Fruit fly (Drosophila melanogaster) ovary, adult (tissue): Measurements from ENCODE around the gene Oatp74D.

Experiments used
- CG17801 ChIP-seq: fragments of 200-800 bp; optimal IDR thresholded peaks from 2 replicates; lab custom pipeline; 2019; ENCODE audit warnings: missing biosample characterization, mild to moderate bottlenecking, missing genetic modification characterization, moderate library complexity; ENCODE audit not compliant: partially characterized antibody

Oatp74D gene

DNA sequence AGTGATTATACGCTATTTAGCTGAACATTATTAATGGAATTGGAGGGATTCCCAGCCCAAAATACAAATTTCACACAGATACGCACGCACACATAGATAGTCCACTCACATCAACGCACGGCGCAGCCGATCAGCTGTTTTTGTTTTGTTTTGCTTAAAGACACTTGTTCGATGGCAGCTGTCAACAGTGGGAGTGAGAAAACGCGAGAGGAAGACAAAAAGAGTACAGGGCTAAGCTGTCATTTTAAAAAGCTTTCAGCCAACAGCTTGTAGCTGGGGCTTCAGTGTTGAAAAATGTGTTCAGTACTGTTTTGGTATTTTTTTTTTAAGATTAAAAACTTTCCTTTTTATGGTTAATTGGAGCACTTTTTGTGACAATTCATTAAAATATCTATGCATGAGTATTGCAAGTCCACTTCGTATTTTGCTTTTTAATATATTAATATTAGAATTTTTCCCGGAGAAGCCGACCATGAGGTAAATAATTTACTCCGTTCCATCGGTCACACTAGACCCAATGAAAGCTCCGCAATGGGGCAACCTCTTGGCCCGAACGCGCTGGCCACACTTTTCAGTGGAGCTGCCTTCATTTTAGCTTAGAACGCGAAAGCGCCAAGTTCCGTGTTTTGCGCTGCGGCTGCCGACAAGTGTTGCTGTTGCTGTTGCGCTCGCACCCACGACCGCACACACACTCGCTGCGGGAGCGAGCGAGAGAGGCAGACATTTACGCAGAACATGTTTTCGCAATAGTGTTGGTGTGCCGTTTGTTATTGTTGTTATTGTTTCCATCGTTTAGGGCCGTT lies 46.2 kb downstream of the Oatp74D start:
- peak; percentile 72 for TF ChIP-seq CG17801 (GFP tag; lab: Kevin White, UChicago)

DNA sequence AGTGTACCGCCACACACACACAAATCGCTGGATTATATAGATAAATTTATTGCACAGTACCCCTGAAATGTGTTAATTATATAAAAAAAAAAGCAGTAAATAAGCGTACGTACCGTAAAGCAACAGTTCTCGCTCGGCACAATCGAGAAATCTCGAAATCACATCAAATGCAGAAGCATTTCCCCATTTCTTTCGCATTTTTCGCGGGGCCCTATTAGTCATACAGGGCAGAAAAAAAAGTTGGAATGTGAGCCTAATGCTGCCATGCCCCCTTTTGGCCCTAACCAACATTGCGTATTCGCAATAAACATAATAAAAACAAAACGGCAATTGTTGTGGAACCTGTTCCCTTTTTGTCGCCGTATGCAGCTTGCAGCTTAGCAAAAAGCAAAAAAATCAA lies 46.8 kb downstream of the Oatp74D start:
- TF ChIP-seq CG17801 (GFP tag; lab: Kevin White, UChicago) = no peak

DNA sequence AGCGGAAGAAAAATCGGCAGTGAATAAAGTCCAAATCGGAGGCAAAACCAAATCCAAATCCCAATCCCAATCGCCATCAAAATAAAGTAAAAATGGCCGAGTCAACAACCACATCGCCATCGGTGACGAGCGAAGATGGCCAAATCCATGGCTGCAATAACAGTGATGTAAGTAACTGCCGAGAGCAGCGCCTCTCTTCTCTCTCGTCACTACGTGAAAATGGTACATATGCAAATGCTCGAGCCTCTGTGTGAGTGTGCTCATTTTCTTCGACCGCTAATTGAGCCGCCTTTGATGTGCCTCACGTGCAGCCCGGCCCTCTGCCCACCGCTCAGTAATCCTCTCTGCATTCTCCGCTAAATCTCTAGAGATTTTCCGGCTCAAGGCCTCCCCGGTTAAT lies 47.5 kb downstream of the Oatp74D start:
- no peak for TF ChIP-seq CG17801 (GFP tag; lab: Kevin White, UChicago)

DNA sequence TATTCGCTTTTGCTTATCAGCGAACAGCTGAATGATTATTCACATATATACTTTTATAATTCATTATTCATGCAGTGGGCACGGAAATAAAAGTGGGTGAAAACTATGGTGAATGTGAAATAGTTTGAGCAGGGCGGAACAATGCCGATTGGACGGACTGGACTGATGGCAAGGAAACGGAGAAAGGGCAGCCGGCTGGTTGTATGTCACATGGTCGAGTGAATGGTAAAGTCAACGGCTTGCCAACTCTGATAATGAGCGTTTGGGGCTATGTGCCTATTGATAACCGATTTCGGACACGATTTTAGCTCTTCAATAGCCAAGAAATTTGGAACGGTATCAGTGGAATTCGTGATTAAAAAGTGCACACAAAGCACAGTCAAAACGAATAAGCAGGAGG lies 48.9 kb downstream of the Oatp74D start:
- no peak for TF ChIP-seq CG17801 (GFP tag; lab: Kevin White, UChicago)

DNA sequence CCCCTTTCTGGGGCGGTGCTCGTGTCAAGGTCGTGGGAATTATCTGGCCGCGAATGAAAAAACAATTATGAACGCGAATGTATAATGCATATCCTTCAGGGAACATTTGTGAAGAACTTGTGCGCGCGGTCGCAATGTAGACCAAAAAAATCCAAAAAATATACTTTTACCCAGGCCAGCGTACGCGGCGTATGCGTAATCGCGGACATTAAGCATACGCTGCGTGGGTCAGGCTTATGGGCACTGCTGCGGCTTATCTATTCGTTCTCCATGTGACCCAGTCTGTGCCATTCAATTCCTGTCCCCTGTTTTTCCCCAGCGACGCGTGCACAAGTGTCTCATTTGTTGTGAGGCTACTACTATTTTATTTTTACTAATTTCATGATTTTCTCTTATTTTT lies 51.3 kb downstream of the Oatp74D start:
- TF ChIP-seq CG17801 (GFP tag; lab: Kevin White, UChicago) = no peak

DNA sequence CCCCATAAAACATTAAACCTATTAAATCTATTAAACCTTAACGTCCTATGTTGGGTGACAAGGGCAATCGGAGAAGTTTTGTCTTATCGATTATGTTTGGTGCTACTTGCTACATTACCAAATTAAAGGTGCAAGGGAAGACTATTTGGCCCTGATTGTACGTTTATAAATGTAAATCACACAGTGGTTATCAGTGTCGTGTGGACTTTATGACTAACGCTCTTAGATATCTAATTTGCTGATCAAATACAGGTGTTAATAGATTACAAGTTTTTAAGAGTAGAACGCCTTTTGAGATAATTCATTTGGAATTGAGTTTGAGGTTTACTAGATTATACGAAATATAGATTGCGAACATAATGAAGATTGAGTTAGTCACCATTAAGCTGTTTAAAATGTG lies 52.0 kb downstream of the Oatp74D start:
- no peak for TF ChIP-seq CG17801 (GFP tag; lab: Kevin White, UChicago)

DNA sequence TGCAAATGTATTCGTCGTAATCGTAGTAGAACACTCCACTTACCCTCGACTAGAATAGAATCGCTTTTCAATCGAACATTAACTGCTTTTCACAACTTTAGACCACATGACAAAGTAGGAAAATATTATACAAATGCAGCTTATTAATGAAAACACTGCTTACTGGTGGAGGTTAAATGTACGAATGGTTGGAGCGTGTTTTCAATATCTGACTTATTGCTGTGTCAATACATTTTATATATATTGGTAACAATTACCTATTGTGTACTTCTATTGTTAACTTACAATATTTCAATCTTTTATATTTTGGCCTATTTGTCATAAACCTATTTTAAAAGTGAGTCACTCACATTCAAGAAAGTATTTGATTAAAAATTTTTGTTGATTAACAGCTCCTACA lies 53.1 kb downstream of the Oatp74D start:
- TF ChIP-seq CG17801 (GFP tag; lab: Kevin White, UChicago) = no peak

DNA sequence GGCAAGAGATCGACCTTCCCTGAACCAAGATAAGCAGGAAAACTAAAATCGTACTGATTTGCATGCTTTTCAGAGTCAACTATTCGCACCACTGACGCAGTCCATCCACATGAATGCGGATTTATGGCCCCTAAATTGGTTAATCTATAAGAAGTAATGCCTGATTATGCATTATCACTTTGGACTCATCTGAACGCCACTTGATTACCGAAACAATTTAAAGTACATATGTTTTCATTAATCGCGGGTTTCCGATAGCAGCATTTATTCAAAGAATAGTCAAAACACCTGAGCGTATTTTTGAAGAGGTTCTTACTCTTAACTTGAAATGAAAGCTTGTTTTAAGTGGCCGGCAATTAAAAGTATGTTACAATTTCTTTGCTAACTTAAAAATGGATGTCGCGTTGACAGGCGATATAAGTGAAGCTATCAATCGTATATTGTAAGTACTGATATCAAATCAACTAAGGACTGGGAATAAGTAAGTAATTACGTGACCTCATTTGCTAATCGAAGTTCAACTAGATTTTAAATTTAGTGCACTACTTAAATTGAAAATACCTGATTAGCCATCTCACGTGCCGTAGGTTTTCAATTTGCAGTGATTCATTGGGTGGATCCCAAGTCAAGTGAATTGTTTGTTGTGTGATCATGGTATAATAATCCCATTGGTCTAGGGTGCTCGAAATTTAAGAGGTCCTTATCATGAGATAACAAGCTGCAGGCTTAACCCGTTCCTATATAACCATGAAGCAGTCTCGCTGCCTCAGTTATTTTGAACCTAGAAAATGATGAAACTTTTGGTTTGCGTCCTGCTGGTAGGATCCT lies 62.3 kb downstream of the Oatp74D start, which contains the start of the genes Jon74E and CG7542:
Jon74E (minus strand) TSS at position 79 of the 828 bp plus-strand sequence.
CG7542 (plus strand) TSS at position 778 of the 828 bp plus-strand sequence.
- TF ChIP-seq CG17801 (GFP tag; lab: Kevin White, UChicago) = no peak

DNA sequence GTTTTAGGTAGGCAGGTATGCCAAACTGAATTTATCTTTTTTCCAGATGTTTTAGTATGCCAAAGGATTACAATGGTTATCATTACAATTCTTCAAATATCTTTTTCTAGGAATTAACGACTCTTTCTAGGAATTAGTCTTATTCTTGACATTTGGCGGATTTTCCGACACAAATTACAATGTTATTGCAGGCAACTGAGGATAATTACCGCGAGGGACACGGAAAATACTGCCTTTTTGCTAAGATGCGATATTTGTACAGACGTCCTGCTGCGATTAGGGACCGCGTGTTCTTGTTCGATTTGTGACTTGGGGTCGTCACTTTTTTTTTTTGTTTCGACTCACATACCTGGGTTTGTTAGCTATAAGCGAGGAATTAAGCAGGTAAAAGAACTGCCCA lies 68.9 kb downstream of the Oatp74D start:
- no peak for TF ChIP-seq CG17801 (GFP tag; lab: Kevin White, UChicago)

DNA sequence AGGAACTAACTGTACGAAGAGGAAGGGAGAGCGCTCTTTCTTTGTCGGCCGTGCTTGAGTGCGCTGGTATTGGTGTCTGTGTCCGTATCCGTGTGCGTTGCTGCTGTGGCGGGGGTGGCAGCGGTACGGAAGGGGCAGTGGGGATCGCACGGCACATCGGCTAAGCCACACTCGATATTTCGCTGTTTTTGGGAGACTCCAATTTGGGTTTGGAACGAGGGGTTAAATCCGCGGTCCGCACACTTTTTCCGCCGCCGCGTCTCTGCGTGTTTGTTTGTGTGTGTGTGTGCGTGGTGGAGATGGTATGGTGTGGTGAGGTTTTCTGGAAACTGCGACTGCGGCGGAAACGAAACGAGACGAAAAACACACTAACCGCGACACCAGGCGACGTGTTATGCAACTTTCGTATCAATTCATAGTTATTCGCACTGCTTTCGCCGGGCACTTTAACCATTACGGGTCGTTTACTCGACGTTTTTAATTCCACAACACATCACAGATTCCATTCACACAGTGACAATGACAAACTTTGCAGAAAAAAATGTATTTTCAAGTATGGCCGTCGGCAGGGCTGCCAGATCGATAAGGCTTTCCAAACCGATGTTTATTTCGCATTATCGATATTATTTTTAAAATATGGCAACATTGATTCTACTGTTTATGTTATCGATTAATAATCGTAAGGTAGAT lies 70.4 kb downstream of the Oatp74D start, which contains the start of gene CycT:
CycT (minus strand) TSS at position 574 of the 690 bp plus-strand sequence.
- TF ChIP-seq CG17801 (GFP tag; lab: Kevin White, UChicago) = peak; percentile 60
